Worm (Caenorhabditis elegans): ENCODE measurements around the gene R193.1.

- TF ChIP-seq ceh-83 (GFP tag; optimal IDR thresholded peaks at IDR 0.05) (no peak), pha-4 (tag; optimal IDR thresholded peaks at IDR 0.05) (no peak), hlh-1 (tag; optimal IDR thresholded peaks at IDR 0.05) (no peak), unc-62 (GFP tag; optimal IDR thresholded peaks at IDR 0.05) (no peak), blmp-1 (tag; optimal IDR thresholded peaks at IDR 0.05) (no peak), ces-1 (GFP tag; optimal IDR thresholded peaks at IDR 0.05) (no peak), ztf-11 (tag; optimal IDR thresholded peaks at IDR 0.05) (no peak), mab-5 (tag; optimal IDR thresholded peaks at IDR 0.05) (no peak), tbx-8 (GFP tag; optimal IDR thresholded peaks at IDR 0.05) (no peak), snpc-4 (tag; optimal IDR thresholded peaks at IDR 0.05) (no peak), nhr-237 (tag; optimal IDR thresholded peaks at IDR 0.05) (no peak), mep-1 (tag; optimal IDR thresholded peaks at IDR 0.05) (no peak), lsy-2 (tag; optimal IDR thresholded peaks at IDR 0.05) (no peak), nhr-76 (tag; optimal IDR thresholded peaks at IDR 0.05) (no peak)
Observed at ce11 chrX:1154648-1155047, at the start of gene R193.1.

Data from whole organism, mixed stage, embryonic.